Worm (Caenorhabditis elegans) whole organism, young adult: ENCODE results near the gene mtp-18.

Experiments used
- ama-1 ChIP-seq, 3 experiments: fragments of 150-350 bp in 1 of 3; sonication (generic microtip) in 2 of 3; optimal IDR thresholded peaks; 2 replicates each; lab custom pipeline; 2014 to 2018; ENCODE audit warnings: missing biosample characterization in 2 of 3, missing genetic modification characterization in 2 of 3, missing genetic modification reagents in 2 of 3
- lsl-1 ChIP-seq: fragments of 200-800 bp; sonication (Bioruptor generic); optimal IDR thresholded peaks from 2 replicates; lab custom pipeline; 2018; ENCODE audit warnings: mild to moderate bottlenecking, missing genetic modification characterization, moderate library complexity, missing compliant biosample characterization
- madf-10 ChIP-seq: sonication (generic microtip); optimal IDR thresholded peaks from 2 replicates; lab custom pipeline; 2016; ENCODE audit warnings: mild to moderate bottlenecking, missing genetic modification characterization, missing compliant biosample characterization
- nfya-1 ChIP-seq: sonication (generic microtip); optimal IDR thresholded peaks from 2 replicates; lab custom pipeline; 2017; ENCODE audit warnings: antibody characterized with exemption, missing compliant biosample characterization, missing genetic modification characterization, borderline replicate concordance; ENCODE audit not compliant: insufficient read depth
- nfya-2 ChIP-seq: fragments of 200-800 bp; sonication (Bioruptor generic); IDR thresholded peaks from 2 replicates; pipeline ENCODE4 v1.3.6; 2022; ENCODE audit warnings: missing genetic modification reagents, missing genetic modification characterization, missing compliant biosample characterization
- nfyb-1 ChIP-seq: fragments of 200-800 bp; sonication (Bioruptor generic); IDR thresholded peaks from 2 replicates; pipeline ENCODE4 v1.3.6; 2022; ENCODE audit warnings: missing genetic modification reagents, missing genetic modification characterization, missing compliant biosample characterization
- unc-62 ChIP-seq: fragments of 150-350 bp; optimal IDR thresholded peaks from 2 replicates; lab custom pipeline; 2014; ENCODE audit warnings: missing biosample characterization, missing genetic modification reagents, missing genetic modification characterization
- ztf-18 ChIP-seq: sonication (generic microtip); optimal IDR thresholded peaks from 2 replicates; lab custom pipeline; 2016; ENCODE audit warnings: missing genotype, mild to moderate bottlenecking, missing genetic modification characterization, missing compliant biosample characterization

ce11 chrX:6247869-6248268 lies 41.7 kb upstream of the mtp-18 start:
- TF ChIP-seq nfya-2 (GFP tag; lab: Robert Waterston, UW) (no peak), nfyb-1 (GFP tag; lab: Robert Waterston, UW) (no peak), ama-1 (optimal IDR thresholded peaks at IDR 0.05; lab: Kevin White, UChicago) (no peak), ama-1 (GFP tag; optimal IDR thresholded peaks at IDR 0.05; lab: Kevin White, UChicago) (no peak), nfya-1 (no peak), ztf-18 (tag; lab: Kevin White, UChicago) (no peak), unc-62 (no peak), madf-10 (tag; lab: Kevin White, UChicago) (no peak), lsl-1 (no peak)
